Worm (Caenorhabditis elegans) whole organism, young adult: ENCODE data around the gene gpx-7.

Experiments
- B0019.2 ChIP-seq: fragments of 200-800 bp; sonication (Bioruptor generic); conservative IDR thresholded peaks from 2 replicates; pipeline ENCODE4 v1.3.6; 2022; ENCODE audit warnings: missing genetic modification reagents, missing genetic modification characterization, missing compliant biosample characterization
- B0035.1 ChIP-seq: sonication (generic microtip); optimal IDR thresholded peaks from 2 replicates; lab custom pipeline; 2016; ENCODE audit warnings: missing genetic modification characterization, mild to moderate bottlenecking, missing compliant biosample characterization, missing genotype, missing genetic modification reagents
- B0336.3 ChIP-seq: fragments of 200-800 bp; sonication (Bioruptor generic); IDR thresholded peaks from 2 replicates; pipeline ENCODE4 v1.3.6; 2022; ENCODE audit warnings: missing genetic modification characterization, missing compliant biosample characterization
- C17E4.6 ChIP-seq: fragments of 200-800 bp; sonication (Bioruptor generic); IDR thresholded peaks from 2 replicates; pipeline ENCODE4 v1.3.6; 2022; ENCODE audit warnings: missing genetic modification reagents, missing genetic modification characterization, missing compliant biosample characterization
- F23B12.7 ChIP-seq: sonication (generic microtip); optimal IDR thresholded peaks from 2 replicates; lab custom pipeline; 2017; ENCODE audit warnings: missing genetic modification characterization, mild to moderate bottlenecking, missing compliant biosample characterization, antibody characterized with exemption, moderate library complexity; ENCODE audit not compliant: insufficient read depth
- F39B2.1 ChIP-seq: fragments of 200-800 bp; sonication (Bioruptor generic); IDR thresholded peaks from 2 replicates; pipeline ENCODE4 v1.3.6; 2022; ENCODE audit warnings: missing genetic modification reagents, missing genetic modification characterization, missing compliant biosample characterization
- F57A8.1 ChIP-seq: fragments of 200-800 bp; sonication (Bioruptor generic); optimal IDR thresholded peaks from 2 replicates; lab custom pipeline; 2018; ENCODE audit warnings: mild to moderate bottlenecking, missing genetic modification characterization, moderate library complexity, missing compliant biosample characterization
- T26A5.8 ChIP-seq: sonication (generic microtip); optimal IDR thresholded peaks from 2 replicates; lab custom pipeline; 2016; ENCODE audit warnings: missing genetic modification characterization, missing compliant biosample characterization
- Y95B8A.8 ChIP-seq: fragments of 200-800 bp; sonication (Bioruptor generic); IDR thresholded peaks from 2 replicates; pipeline ENCODE4 v1.3.6; 2022; ENCODE audit warnings: missing genetic modification reagents, missing genetic modification characterization, missing compliant biosample characterization
- akir-1 ChIP-seq: fragments of 200-800 bp; sonication (Bioruptor generic); optimal IDR thresholded peaks from 2 replicates; lab custom pipeline; 2018; ENCODE audit warnings: mild to moderate bottlenecking, missing genetic modification characterization, moderate library complexity, missing compliant biosample characterization
- aptf-3 ChIP-seq: fragments of 200-800 bp; sonication (Bioruptor generic); IDR thresholded peaks from 2 replicates; pipeline ENCODE4 v1.3.6; 2022; ENCODE audit warnings: missing genetic modification characterization, missing compliant biosample characterization
- atf-7 ChIP-seq: sonication (generic microtip); optimal IDR thresholded peaks from 2 replicates; lab custom pipeline; 2017; ENCODE audit warnings: mild to moderate bottlenecking, missing genetic modification characterization, missing compliant biosample characterization
- attf-6 ChIP-seq: fragments of 200-800 bp; sonication (Bioruptor generic); IDR thresholded peaks from 2 replicates; pipeline ENCODE4 v1.3.6; 2022; ENCODE audit warnings: missing genetic modification reagents, missing genetic modification characterization, missing compliant biosample characterization
- ceh-79 ChIP-seq: sonication (generic microtip); optimal IDR thresholded peaks from 2 replicates; lab custom pipeline; 2017; ENCODE audit warnings: mild to moderate bottlenecking, missing genetic modification characterization, missing compliant biosample characterization
- ceh-91 ChIP-seq: fragments of 200-800 bp; sonication (Bioruptor generic); IDR thresholded peaks from 2 replicates; pipeline ENCODE4 v1.3.6; 2022; ENCODE audit warnings: missing genetic modification reagents, missing genetic modification characterization, missing compliant biosample characterization
- dox-1 ChIP-seq: fragments of 200-800 bp; sonication (Bioruptor generic); IDR thresholded peaks from 2 replicates; pipeline ENCODE4 v1.3.6; 2022; ENCODE audit warnings: missing genetic modification reagents, missing genetic modification characterization, missing compliant biosample characterization
- egrh-3 ChIP-seq: fragments of 200-800 bp; sonication (Bioruptor generic); IDR thresholded peaks from 2 replicates; pipeline ENCODE4 v1.3.6; 2022; ENCODE audit warnings: missing genetic modification reagents, missing genetic modification characterization, missing compliant biosample characterization
- fkh-3 ChIP-seq: sonication (generic microtip); optimal IDR thresholded peaks from 2 replicates; lab custom pipeline; 2016; ENCODE audit warnings: mild to moderate bottlenecking, missing genetic modification characterization, missing compliant biosample characterization
- hlh-12 ChIP-seq: sonication (generic microtip); optimal IDR thresholded peaks from 2 replicates; lab custom pipeline; 2016; ENCODE audit warnings: missing genetic modification characterization, missing compliant biosample characterization
- hlh-26 ChIP-seq: fragments of 200-800 bp; sonication (Bioruptor generic); conservative IDR thresholded peaks from 2 replicates; pipeline ENCODE4 v1.3.6; 2022; ENCODE audit warnings: missing genetic modification reagents, missing genetic modification characterization, missing compliant biosample characterization
- lin-35 ChIP-seq, 3 experiments: fragments of 150-350 bp in 2 of 3; sonication (generic microtip) in 1 of 3; optimal IDR thresholded peaks; 2 replicates each; lab custom pipeline; 2014 to 2018; ENCODE audit warnings: missing biosample characterization in 3 of 3, missing genetic modification characterization in 3 of 3, missing genetic modification reagents in 3 of 3
- lin-40 ChIP-seq: sonication (generic microtip); optimal IDR thresholded peaks from 2 replicates; lab custom pipeline; 2016; ENCODE audit warnings: missing genetic modification characterization, mild to moderate bottlenecking, missing compliant biosample characterization, missing genotype, missing genetic modification reagents
- lsl-1 ChIP-seq: fragments of 200-800 bp; sonication (Bioruptor generic); optimal IDR thresholded peaks from 2 replicates; lab custom pipeline; 2018; ENCODE audit warnings: mild to moderate bottlenecking, missing genetic modification characterization, moderate library complexity, missing compliant biosample characterization
- madf-3 ChIP-seq: fragments of 200-800 bp; sonication (Bioruptor generic); IDR thresholded peaks from 2 replicates; pipeline ENCODE4 v1.3.6; 2022; ENCODE audit warnings: missing genetic modification reagents, missing genetic modification characterization, missing compliant biosample characterization
- mxl-1 ChIP-seq: sonication (generic microtip); optimal IDR thresholded peaks from 2 replicates; lab custom pipeline; 2016; ENCODE audit warnings: missing genetic modification characterization, missing compliant biosample characterization
- nfya-1 ChIP-seq: sonication (generic microtip); optimal IDR thresholded peaks from 2 replicates; lab custom pipeline; 2017; ENCODE audit warnings: antibody characterized with exemption, missing compliant biosample characterization, missing genetic modification characterization, borderline replicate concordance; ENCODE audit not compliant: insufficient read depth
- nhr-27 ChIP-seq: fragments of 200-800 bp; sonication (Bioruptor generic); optimal IDR thresholded peaks from 2 replicates; lab custom pipeline; 2018; ENCODE audit warnings: mild to moderate bottlenecking, missing genetic modification characterization, moderate library complexity, missing compliant biosample characterization
- pbrm-1 ChIP-seq: fragments of 200-800 bp; sonication (Bioruptor generic); IDR thresholded peaks from 2 replicates; pipeline ENCODE4 v1.3.6; 2022; ENCODE audit warnings: missing genetic modification reagents, missing genetic modification characterization, missing compliant biosample characterization
- rcor-1 ChIP-seq: fragments of 200-800 bp; sonication (Bioruptor generic); IDR thresholded peaks from 2 replicates; pipeline ENCODE4 v1.3.6; 2022; ENCODE audit warnings: missing genetic modification reagents, missing genetic modification characterization, missing compliant biosample characterization
- sdz-38 ChIP-seq: sonication (generic microtip); optimal IDR thresholded peaks from 2 replicates; lab custom pipeline; 2016; ENCODE audit warnings: missing genotype, missing genetic modification characterization, missing compliant biosample characterization
- sea-2 ChIP-seq: fragments of 200-800 bp; sonication (Bioruptor generic); IDR thresholded peaks from 2 replicates; pipeline ENCODE4 v1.3.6; 2022; ENCODE audit warnings: missing genetic modification characterization, missing compliant biosample characterization
- snpc-4 ChIP-seq, 5 experiments: fragments of 150-350 bp in 1 of 5; sonication (generic microtip) in 4 of 5; optimal IDR thresholded peaks; 2 replicates each; lab custom pipeline; 2014 to 2018; ENCODE audit warnings: missing genetic modification characterization in 5 of 5, missing biosample characterization in 3 of 5, antibody characterized with exemption in 2 of 5, mild to moderate bottlenecking in 2 of 5, missing compliant biosample characterization in 2 of 5, missing genotype in 2 of 5, moderate library complexity in 2 of 5, missing genetic modification reagents in 1 of 5
- somi-1 ChIP-seq: fragments of 200-800 bp; sonication (Bioruptor generic); optimal IDR thresholded peaks from 2 replicates; lab custom pipeline; 2018; ENCODE audit warnings: mild to moderate bottlenecking, missing genetic modification characterization, missing compliant biosample characterization
- tbp1 ChIP-seq: fragments of 200-800 bp; sonication (Bioruptor generic); optimal IDR thresholded peaks from 2 replicates; lab custom pipeline; 2018; ENCODE audit warnings: mild to moderate bottlenecking, missing genetic modification characterization, missing compliant biosample characterization
- unc-130 ChIP-seq: sonication (generic microtip); optimal IDR thresholded peaks from 2 replicates; lab custom pipeline; 2016; ENCODE audit warnings: missing genetic modification reagents, missing genetic modification characterization, missing compliant biosample characterization
- unc-62 ChIP-seq: fragments of 150-350 bp; optimal IDR thresholded peaks from 2 replicates; lab custom pipeline; 2014; ENCODE audit warnings: missing biosample characterization, missing genetic modification reagents, missing genetic modification characterization
- zfh-2 ChIP-seq: fragments of 200-800 bp; sonication (Bioruptor generic); conservative IDR thresholded peaks from 2 replicates; pipeline ENCODE4 v1.3.6; 2022; ENCODE audit warnings: missing genetic modification reagents, missing genetic modification characterization, missing compliant biosample characterization
- ztf-18 ChIP-seq: sonication (generic microtip); optimal IDR thresholded peaks from 2 replicates; lab custom pipeline; 2016; ENCODE audit warnings: missing genotype, mild to moderate bottlenecking, missing genetic modification characterization, missing compliant biosample characterization
- ztf-28 ChIP-seq: fragments of 200-800 bp; sonication (Bioruptor generic); IDR thresholded peaks from 2 replicates; pipeline ENCODE4 v1.3.6; 2022; ENCODE audit warnings: missing genetic modification reagents, missing genetic modification characterization, missing compliant biosample characterization
- ztf-6 ChIP-seq: fragments of 200-800 bp; sonication (Bioruptor generic); IDR thresholded peaks from 2 replicates; pipeline ENCODE4 v1.3.6; 2022; ENCODE audit warnings: missing genetic modification reagents, missing genetic modification characterization, missing compliant biosample characterization

The gpx-7 gene

DNA sequence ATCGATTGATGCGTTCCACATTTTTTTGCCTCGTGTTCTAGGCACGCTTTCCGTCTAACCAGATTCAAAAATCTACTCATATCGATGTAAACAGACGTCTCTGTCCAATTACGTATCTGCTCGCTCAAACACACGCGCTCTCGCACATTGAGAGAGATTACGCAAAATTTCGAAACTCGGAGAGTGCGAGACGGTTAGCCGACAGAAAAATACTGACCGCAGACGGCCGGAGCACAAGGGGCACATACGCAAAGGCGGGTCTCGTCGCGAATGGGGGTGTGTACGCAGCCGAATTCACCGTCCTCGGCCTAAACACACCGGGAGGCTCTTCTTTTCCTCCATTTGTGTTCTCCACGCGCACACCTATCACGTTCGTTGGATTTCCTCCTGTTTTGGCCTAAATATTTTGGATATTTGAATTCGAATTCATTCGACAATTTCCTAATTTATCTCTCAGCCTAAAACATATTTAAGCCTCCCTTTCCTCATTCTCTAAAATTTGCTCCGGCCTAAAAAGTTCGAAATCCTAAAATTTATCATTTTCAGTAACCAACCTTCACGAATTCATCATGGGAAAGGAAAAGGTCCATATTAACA is 23.6 kb upstream of the gpx-7 start, which contains the start of gene eef-1A.2 (continued):
- TF ChIP-seq atf-7 (tag; lab: Kevin White, UChicago) (peak; percentile 93), egrh-3 (GFP tag; lab: Robert Waterston, UW) (peak; percentile 72), tbp1 (GFP tag; lab: Kevin White, UChicago) (peak; percentile 66), snpc-4 (GFP tag; optimal IDR thresholded peaks at IDR 0.05; lab: Kevin White, UChicago) (peak; percentile 31), snpc-4 (tag; optimal IDR thresholded peaks at IDR 0.05; lab: Kevin White, UChicago) (peak in 3 of 4 experiments; percentile 36 to 74 (median 68)), F57A8.1 (GFP tag; lab: Kevin White, UChicago) (peak; percentile 15), dox-1 (GFP tag; lab: Robert Waterston, UW) (peak; percentile 93), T26A5.8 (tag; lab: Kevin White, UChicago) (no peak), mxl-1 (tag; lab: Kevin White, UChicago) (no peak), B0336.3 (GFP tag; lab: Robert Waterston, UW) (peak; percentile 94), unc-130 (GFP tag; lab: Kevin White, UChicago) (no peak), hlh-26 (no peak), nhr-27 (tag; lab: Kevin White, UChicago) (no peak), lin-35 (GFP tag; optimal IDR thresholded peaks at IDR 0.05; lab: Kevin White, UChicago) (peak in 1 of 3 experiments; percentile 78), hlh-12 (tag; lab: Kevin White, UChicago) (no peak), nfya-1 (tag; lab: Kevin White, UChicago) (no peak), fkh-3 (tag; lab: Kevin White, UChicago) (no peak), ceh-79 (tag; lab: Kevin White, UChicago) (no peak), zfh-2 (GFP tag; lab: Robert Waterston, UW) (peak; percentile 98), sdz-38 (tag; lab: Kevin White, UChicago) (no peak), lsl-1 (no peak), F39B2.1 (no peak), somi-1 (GFP tag; lab: Kevin White, UChicago) (peak; percentile 83), C17E4.6 (GFP tag; lab: Robert Waterston, UW) (no peak), sea-2 (no peak), akir-1 (GFP tag; lab: Kevin White, UChicago) (peak; percentile 44), madf-3 (GFP tag; lab: Robert Waterston, UW) (0 out of 2 replicates have a peak, but pooled peaks have one; percentile 44), ztf-18 (tag; lab: Kevin White, UChicago) (peak; percentile 63), ztf-6 (GFP tag; lab: Robert Waterston, UW) (0 out of 2 replicates have a peak, but pooled peaks have one; percentile 70), pbrm-1 (GFP tag; lab: Robert Waterston, UW) (peak; percentile 88), B0035.1 (tag; lab: Kevin White, UChicago) (no peak), ceh-91 (no peak; the same call in 1 of the 2 replicates), Y95B8A.8 (GFP tag; lab: Robert Waterston, UW) (no peak), B0019.2 (GFP tag; lab: Robert Waterston, UW) (no peak), attf-6 (GFP tag; lab: Robert Waterston, UW) (no peak), F23B12.7 (tag; lab: Kevin White, UChicago) (no peak), lin-40 (tag; lab: Kevin White, UChicago) (peak; percentile 93), unc-62 (GFP tag; lab: Kevin White, UChicago) (peak; percentile 67), aptf-3 (no peak), ztf-28 (0 out of 2 replicates have a peak, but pooled peaks have one; percentile 46), rcor-1 (peak; percentile 53; the same call in 1 of the 2 replicates)
- TF ChIP-seq, all 124 proteins: peak for 64
